Worm (Caenorhabditis elegans): ENCODE measurements around the gene C50H2.7.

C50H2.7 gene

ce11 chrV:9970119-9970518 is 47.5 kb downstream of the C50H2.7 start (continued):
- peak; percentile 69 for TF ChIP-seq mec-3 (tag; optimal IDR thresholded peaks at IDR 0.05; ENCODE audit: borderline replicate concordance)
- no peak for TF ChIP-seq ama-1 (optimal IDR thresholded peaks at IDR 0.05)
- peak; percentile 95 for TF ChIP-seq pat-9 (tag; optimal IDR thresholded peaks at IDR 0.05)
- peak; percentile 89 for TF ChIP-seq ceh-18 (tag; optimal IDR thresholded peaks at IDR 0.05)
- TF ChIP-seq ztf-16 (tag; optimal IDR thresholded peaks at IDR 0.05): peak; percentile 95
- TF ChIP-seq ceh-22 (tag; optimal IDR thresholded peaks at IDR 0.05): no peak
- TF ChIP-seq nfya-1 (tag; optimal IDR thresholded peaks at IDR 0.05): peak; percentile 78
- TF ChIP-seq T23F11.4 (GFP tag; optimal IDR thresholded peaks at IDR 0.05): peak; percentile 93
- TF ChIP-seq ceh-19 (GFP tag; optimal IDR thresholded peaks at IDR 0.05): peak; percentile 96
- TF ChIP-seq fax-1 (tag; optimal IDR thresholded peaks at IDR 0.05): peak; percentile 85
- no peak for TF ChIP-seq pax-1 (tag; optimal IDR thresholded peaks at IDR 0.05)
- TF ChIP-seq ref-2 (tag; optimal IDR thresholded peaks at IDR 0.05): peak; percentile 83
- peak; percentile 93 for TF ChIP-seq ceh-2 (tag; optimal IDR thresholded peaks at IDR 0.05)
- TF ChIP-seq odd-2 (tag; optimal IDR thresholded peaks at IDR 0.05): peak; percentile 43
- TF ChIP-seq unc-42 (tag; optimal IDR thresholded peaks at IDR 0.05): peak; percentile 78
- TF ChIP-seq gmeb-2 (tag; optimal IDR thresholded peaks at IDR 0.05): peak; percentile 97
- peak; percentile 42 for TF ChIP-seq hlh-30 (tag; optimal IDR thresholded peaks at IDR 0.05; ENCODE audit: insufficient read depth)
- TF ChIP-seq pha-4 (tag; optimal IDR thresholded peaks at IDR 0.05): no peak
- peak; percentile 15 for TF ChIP-seq fkh-10 (GFP tag; optimal IDR thresholded peaks at IDR 0.05)
- TF ChIP-seq ahr-1 (tag; optimal IDR thresholded peaks at IDR 0.05): peak; percentile 63
- peak; percentile 94 for TF ChIP-seq F13H6.1 (tag; optimal IDR thresholded peaks at IDR 0.05)
- TF ChIP-seq K02D7.2 (tag; optimal IDR thresholded peaks at IDR 0.05): peak; percentile 89
- peak; percentile 88 for TF ChIP-seq C08G9.2 (tag; optimal IDR thresholded peaks at IDR 0.05)
- peak; percentile 94 for TF ChIP-seq fkh-6 (tag; optimal IDR thresholded peaks at IDR 0.05)
- peak; percentile 90 for TF ChIP-seq npax-4 (tag; optimal IDR thresholded peaks at IDR 0.05)
- TF ChIP-seq ttx-3 (tag; optimal IDR thresholded peaks at IDR 0.05): peak; percentile 96
- TF ChIP-seq ceh-34 (tag; optimal IDR thresholded peaks at IDR 0.05): peak; percentile 95
- peak; percentile 87 for TF ChIP-seq madf-2 (tag; optimal IDR thresholded peaks at IDR 0.05)
- TF ChIP-seq sox-2 (GFP tag; IDR thresholded peaks at IDR 0.05): peak; percentile 89
- peak; percentile 77 for TF ChIP-seq rnt-1 (tag; optimal IDR thresholded peaks at IDR 0.05)
- TF ChIP-seq hlh-15 (tag; optimal IDR thresholded peaks at IDR 0.05): peak; percentile 93
- TF ChIP-seq pqm-1 (tag; optimal IDR thresholded peaks at IDR 0.05): peak; percentile 90
- peak; percentile 88 for TF ChIP-seq lin-11 (tag; optimal IDR thresholded peaks at IDR 0.05)
- peak; percentile 61 for TF ChIP-seq K09A11.1 (tag; optimal IDR thresholded peaks at IDR 0.05; ENCODE audit: insufficient read depth)
- peak; percentile 80 for TF ChIP-seq pha-2 (tag; optimal IDR thresholded peaks at IDR 0.05)

Data from whole organism, late embryonic.